Worm (Caenorhabditis elegans): ENCODE results near the gene srh-27.

srh-27 gene

DNA sequence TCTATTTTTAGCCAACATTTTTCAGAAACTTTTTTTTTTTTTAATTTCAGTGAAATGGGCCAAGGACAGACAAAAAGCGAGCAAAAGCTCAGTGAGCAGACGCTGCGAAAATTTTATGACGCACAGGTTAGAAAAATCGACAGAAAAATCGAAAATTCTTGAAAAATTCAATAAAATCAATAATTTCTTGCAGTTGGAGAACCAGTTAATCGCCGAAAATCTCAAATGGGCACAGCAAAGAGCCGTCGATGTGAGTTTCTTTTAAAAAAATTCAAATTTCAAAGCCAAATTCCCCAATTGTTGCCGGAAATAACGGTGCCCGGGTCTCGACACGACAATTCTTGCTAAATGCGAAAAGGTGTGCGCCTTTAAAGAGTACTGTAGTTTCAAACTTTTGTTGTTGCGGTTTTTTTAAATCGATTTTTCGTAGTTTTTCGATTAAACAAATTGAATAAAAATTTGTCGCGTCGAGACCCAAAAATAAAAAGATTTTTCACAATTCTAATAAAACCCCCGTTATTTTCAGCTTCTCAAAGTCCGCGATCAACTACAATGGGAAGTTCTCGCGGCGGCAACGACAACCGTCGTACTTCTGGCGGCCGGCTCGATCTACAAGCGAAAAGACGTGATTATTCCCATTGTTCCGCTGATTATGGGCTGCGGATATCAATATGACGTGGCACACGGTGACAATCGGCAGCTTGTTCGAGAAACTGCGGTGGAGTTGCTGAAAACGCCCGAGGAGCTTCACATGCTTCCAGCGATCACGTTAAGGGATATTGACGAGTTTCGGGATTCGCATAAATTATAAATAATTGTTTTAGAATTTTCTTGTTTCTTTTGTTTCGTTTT, 12.5 kb downstream of the srh-27 start, which contains the start of gene tag-280:
tag-280 (plus strand) TSS at position 51 of the 852 bp plus-strand sequence.
- TF ChIP-seq madf-6 (GFP tag; IDR thresholded peaks at IDR 0.05), result peak; percentile 61; the same call in 1 of the 2 replicates
- peak; percentile 66 for TF ChIP-seq F33H1.4 (GFP tag; IDR thresholded peaks at IDR 0.05)
- peak; percentile 36 for TF ChIP-seq xnd-1 (tag; optimal IDR thresholded peaks at IDR 0.05)
- no peak for TF ChIP-seq mxl-1 (tag; optimal IDR thresholded peaks at IDR 0.05)
- no peak for TF ChIP-seq aptf-2 (GFP tag; conservative IDR thresholded peaks at IDR 0.05)
- TF ChIP-seq lsl-1 (GFP tag; optimal IDR thresholded peaks at IDR 0.05), result peak; percentile 75
- no peak for TF ChIP-seq nhr-80 (tag; optimal IDR thresholded peaks at IDR 0.05)
- TF ChIP-seq lin-35 (GFP tag; optimal IDR thresholded peaks at IDR 0.05), result no peak

DNA sequence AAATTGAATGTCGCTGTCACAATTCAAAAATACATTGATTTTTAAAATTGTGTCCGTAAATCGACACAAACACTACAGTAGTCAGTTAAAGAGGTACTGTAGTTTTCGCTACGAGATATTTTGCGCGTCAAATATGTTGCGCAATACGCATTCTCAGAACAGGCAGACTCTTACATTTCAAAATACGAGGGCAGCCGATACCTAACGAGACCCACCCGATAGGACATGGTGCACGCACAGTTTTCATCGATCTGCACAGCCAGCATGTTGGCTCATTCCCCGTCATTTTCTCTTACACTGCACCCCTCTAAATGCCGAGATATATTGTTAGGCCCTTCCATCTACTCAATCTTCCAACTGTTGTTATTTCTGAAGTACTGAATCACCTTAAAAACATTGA, 13.9 kb downstream of the srh-27 start, which contains the start of gene F15A4.2:
F15A4.2 (plus strand) TSS at position 301 of the 400 bp plus-strand sequence.
- no peak for TF ChIP-seq lsy-27 (tag; optimal IDR thresholded peaks at IDR 0.05; ENCODE audit: borderline replicate concordance, insufficient read depth)
- TF ChIP-seq ztf-28 (GFP tag; IDR thresholded peaks at IDR 0.05), result no peak

DNA sequence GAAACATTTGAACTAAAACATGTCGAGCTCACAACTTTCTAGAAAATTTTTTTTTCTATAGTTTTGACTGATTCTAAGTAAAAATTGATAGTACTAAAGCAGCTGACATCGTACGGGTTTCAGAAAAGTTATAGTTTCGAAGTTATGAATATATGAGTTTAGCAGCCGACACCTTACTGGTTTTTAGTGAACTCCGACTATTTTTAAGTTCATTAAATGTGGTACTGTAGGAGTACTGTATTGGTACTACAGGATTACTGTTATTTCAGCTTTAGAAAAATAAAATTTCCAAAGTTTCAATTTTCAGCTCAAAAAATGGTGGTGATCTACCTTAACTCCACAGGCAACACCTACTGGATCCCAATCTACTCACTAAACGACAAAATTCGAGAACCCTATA, 17.2 kb downstream of the srh-27 start, which contains the start of gene sre-37:
sre-37 (plus strand) TSS at position 301 of the 400 bp plus-strand sequence.
- TF ChIP-seq K11D2.4 (GFP tag; IDR thresholded peaks at IDR 0.05), result no peak
- TF ChIP-seq egl-18 (GFP tag; IDR thresholded peaks at IDR 0.05), result no peak
- no peak for TF ChIP-seq F37B4.10 (GFP tag; IDR thresholded peaks at IDR 0.05)
- TF ChIP-seq T07F8.4 (tag; optimal IDR thresholded peaks at IDR 0.05), result no peak
- TF ChIP-seq hlh-26 (GFP tag; conservative IDR thresholded peaks at IDR 0.05), result no peak
- no peak for TF ChIP-seq F23B12.7 (tag; optimal IDR thresholded peaks at IDR 0.05; ENCODE audit: insufficient read depth)
- no peak for TF ChIP-seq T26A5.8 (tag; optimal IDR thresholded peaks at IDR 0.05)
- TF ChIP-seq mel-28 (tag; optimal IDR thresholded peaks at IDR 0.05; ENCODE audit: borderline replicate concordance), result no peak
- no peak for TF ChIP-seq B0035.1 (tag; optimal IDR thresholded peaks at IDR 0.05)
- TF ChIP-seq ceh-58 (GFP tag; IDR thresholded peaks at IDR 0.05), result no peak
- TF ChIP-seq unc-130 (GFP tag; optimal IDR thresholded peaks at IDR 0.05), result no peak

DNA sequence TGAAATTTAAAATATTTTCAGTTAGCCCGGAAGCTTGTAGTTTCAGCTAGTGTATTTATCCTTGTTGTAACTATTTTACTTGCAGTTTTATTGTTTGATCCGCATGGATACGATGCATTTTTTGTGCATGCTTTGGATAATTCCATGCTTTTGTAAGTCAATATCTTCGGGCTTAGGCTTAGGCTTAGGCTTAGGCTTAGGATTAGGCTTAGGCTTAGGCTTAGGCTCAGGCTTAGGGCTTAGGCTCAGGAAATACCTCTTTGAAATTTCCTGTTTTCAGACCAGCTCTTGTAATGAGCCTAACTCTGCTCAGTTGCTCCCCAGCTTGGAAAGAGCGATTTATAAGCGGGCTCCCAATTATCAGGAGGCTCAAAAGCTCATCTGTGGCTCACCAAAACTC, 18.7 kb downstream of the srh-27 start, which contains the start of gene srg-16:
srg-16 (plus strand) TSS at position 87 of the 400 bp plus-strand sequence.
- TF ChIP-seq nhr-179 (tag; optimal IDR thresholded peaks at IDR 0.05) (no peak), dpff-1 (tag; optimal IDR thresholded peaks at IDR 0.05) (no peak), somi-1 (GFP tag; optimal IDR thresholded peaks at IDR 0.05) (no peak), B0035.1 (tag; optimal IDR thresholded peaks at IDR 0.05) (no peak), cebp-2 (GFP tag; IDR thresholded peaks at IDR 0.05) (no peak), atf-7 (tag; optimal IDR thresholded peaks at IDR 0.05) (no peak), hmg-1.2 (GFP tag; IDR thresholded peaks at IDR 0.05) (no peak), ztf-25 (GFP tag; IDR thresholded peaks at IDR 0.05) (no peak), let-526 (GFP tag; IDR thresholded peaks at IDR 0.05) (no peak), F10E7.11 (tag; optimal IDR thresholded peaks at IDR 0.05) (no peak), lin-40 (tag; optimal IDR thresholded peaks at IDR 0.05) (no peak), F57C9.4 (tag; optimal IDR thresholded peaks at IDR 0.05) (no peak), attf-6 (GFP tag; IDR thresholded peaks at IDR 0.05) (no peak), lir-1 (GFP tag; conservative IDR thresholded peaks at IDR 0.05) (no peak), rpc-1 (optimal IDR thresholded peaks at IDR 0.05) (no peak), rpc-1 (tag; optimal IDR thresholded peaks at IDR 0.05) (no peak), gei-17 (GFP tag; optimal IDR thresholded peaks at IDR 0.05) (no peak), tbx-9 (tag; optimal IDR thresholded peaks at IDR 0.05; ENCODE audit: borderline replicate concordance) (no peak), chd-7 (tag; optimal IDR thresholded peaks at IDR 0.05) (no peak), ztf-26 (tag; optimal IDR thresholded peaks at IDR 0.05) (no peak)

Data from whole organism, young adult.